Worm (Caenorhabditis elegans): ENCODE measurements around the gene phat-6.

phat-6 gene

ce11 chrX:15221865-15222551, 27.8 kb upstream of the phat-6 start:
- no peak for TF ChIP-seq klf-2 (GFP tag; conservative IDR thresholded peaks at IDR 0.05)
- no peak for TF ChIP-seq ztf-23 (GFP tag; IDR thresholded peaks at IDR 0.05)
- no peak for TF ChIP-seq med-1 (GFP tag; optimal IDR thresholded peaks at IDR 0.05; ENCODE audit: insufficient read depth)
- TF ChIP-seq tab-1 (GFP tag; IDR thresholded peaks at IDR 0.05): no peak
- TF ChIP-seq T22C8.4 (GFP tag; IDR thresholded peaks at IDR 0.05): no peak
- TF ChIP-seq flt-1 (GFP tag; IDR thresholded peaks at IDR 0.05): no peak
- no peak for TF ChIP-seq cog-1 (tag; optimal IDR thresholded peaks at IDR 0.05)
- TF ChIP-seq ztf-29 (GFP tag; IDR thresholded peaks at IDR 0.05): no peak
- no peak for TF ChIP-seq ref-1 (GFP tag; conservative IDR thresholded peaks at IDR 0.05)

DNA sequence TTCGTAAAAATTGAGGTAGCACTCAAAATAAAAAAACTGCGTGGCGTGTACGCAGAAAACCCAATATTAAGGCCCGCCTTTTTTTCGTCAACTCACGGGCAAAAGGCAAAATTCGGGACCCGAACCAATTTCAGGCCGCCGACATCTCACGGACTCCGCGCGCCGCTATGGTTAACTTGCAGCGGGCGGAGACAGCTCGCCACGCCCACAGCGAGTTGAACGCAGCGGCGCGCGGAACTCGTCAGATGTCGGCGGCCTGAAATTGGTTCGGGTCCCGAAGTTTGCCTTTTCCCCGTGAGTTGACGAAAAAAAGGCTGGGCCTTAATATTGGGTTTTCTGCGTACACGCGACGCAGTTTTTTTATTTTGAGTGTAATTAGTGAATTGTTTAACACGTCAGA, 26.9 kb upstream of the phat-6 start:
- TF ChIP-seq ztf-23 (GFP tag; IDR thresholded peaks at IDR 0.05): no peak
- no peak for TF ChIP-seq cog-1 (tag; optimal IDR thresholded peaks at IDR 0.05)
- no peak for TF ChIP-seq flt-1 (GFP tag; IDR thresholded peaks at IDR 0.05)
- TF ChIP-seq T22C8.4 (GFP tag; IDR thresholded peaks at IDR 0.05): no peak
- no peak for TF ChIP-seq klf-2 (GFP tag; conservative IDR thresholded peaks at IDR 0.05)
- no peak for TF ChIP-seq med-1 (GFP tag; optimal IDR thresholded peaks at IDR 0.05; ENCODE audit: insufficient read depth)
- TF ChIP-seq ztf-29 (GFP tag; IDR thresholded peaks at IDR 0.05): no peak
- TF ChIP-seq tab-1 (GFP tag; IDR thresholded peaks at IDR 0.05): no peak
- no peak for TF ChIP-seq ref-1 (GFP tag; conservative IDR thresholded peaks at IDR 0.05)

- TF ChIP-seq klf-2 (GFP tag; conservative IDR thresholded peaks at IDR 0.05): no peak
- TF ChIP-seq cog-1 (tag; optimal IDR thresholded peaks at IDR 0.05): no peak
- TF ChIP-seq T22C8.4 (GFP tag; IDR thresholded peaks at IDR 0.05): no peak
- no peak for TF ChIP-seq tab-1 (GFP tag; IDR thresholded peaks at IDR 0.05)
- no peak for TF ChIP-seq ztf-23 (GFP tag; IDR thresholded peaks at IDR 0.05)
- TF ChIP-seq med-1 (GFP tag; optimal IDR thresholded peaks at IDR 0.05; ENCODE audit: insufficient read depth): no peak
- no peak for TF ChIP-seq flt-1 (GFP tag; IDR thresholded peaks at IDR 0.05)
- no peak for TF ChIP-seq ztf-29 (GFP tag; IDR thresholded peaks at IDR 0.05)
- TF ChIP-seq ref-1 (GFP tag; conservative IDR thresholded peaks at IDR 0.05): no peak
These were observed 21.1 kb upstream of the phat-6 start for ce11 chrX:15215272-15215671.

- TF ChIP-seq ztf-23 (GFP tag; IDR thresholded peaks at IDR 0.05) (no peak), tab-1 (GFP tag; IDR thresholded peaks at IDR 0.05) (no peak), klf-2 (GFP tag; conservative IDR thresholded peaks at IDR 0.05) (no peak), T22C8.4 (GFP tag; IDR thresholded peaks at IDR 0.05) (no peak), med-1 (GFP tag; optimal IDR thresholded peaks at IDR 0.05; ENCODE audit: insufficient read depth) (no peak), ztf-29 (GFP tag; IDR thresholded peaks at IDR 0.05) (no peak), flt-1 (GFP tag; IDR thresholded peaks at IDR 0.05) (no peak), ref-1 (GFP tag; conservative IDR thresholded peaks at IDR 0.05) (no peak), cog-1 (tag; optimal IDR thresholded peaks at IDR 0.05) (no peak)
These were observed 19.1 kb upstream of the phat-6 start, which contains the start of the genes H03A11.13 and famk-1 for ce11 chrX:15213182-15213829. TSS of gene H03A11.13 (minus strand) at chrX:15213232. TSS of gene famk-1 (minus strand) at chrX:15213259.

DNA sequence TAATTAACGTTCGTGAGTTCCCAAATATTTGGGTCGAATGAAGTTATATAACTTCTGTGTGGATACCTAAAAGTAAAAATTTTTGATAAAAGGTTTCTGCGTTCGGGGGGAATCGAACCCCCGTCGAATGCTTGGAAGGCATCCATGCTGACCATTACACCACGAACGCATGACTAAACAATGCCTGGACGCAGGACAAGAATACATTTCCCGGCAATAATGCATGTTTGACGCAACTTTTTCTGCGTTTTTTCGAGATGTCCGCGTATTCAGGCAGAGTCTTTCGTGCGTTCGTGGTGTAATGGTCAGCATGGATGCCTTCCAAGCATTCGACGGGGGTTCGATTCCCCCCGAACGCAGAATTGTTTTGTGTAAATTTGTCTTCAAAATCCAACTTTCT, 6.5 kb upstream of the phat-6 start:
- TF ChIP-seq ztf-23 (GFP tag; IDR thresholded peaks at IDR 0.05) (0 out of 2 replicates have a peak, but pooled peaks have one; percentile 49), klf-2 (GFP tag; conservative IDR thresholded peaks at IDR 0.05) (no peak), ref-1 (GFP tag; conservative IDR thresholded peaks at IDR 0.05) (0 out of 2 replicates have a peak, but pooled peaks have one; percentile 13), T22C8.4 (GFP tag; IDR thresholded peaks at IDR 0.05) (peak; percentile 28; the same call in 1 of the 2 replicates), flt-1 (GFP tag; IDR thresholded peaks at IDR 0.05) (peak; percentile 79), tab-1 (GFP tag; IDR thresholded peaks at IDR 0.05) (no peak; the same call in none of the 2 replicates)

- TF ChIP-seq ztf-29 (GFP tag; IDR thresholded peaks at IDR 0.05) (no peak), T22C8.4 (GFP tag; IDR thresholded peaks at IDR 0.05) (no peak), klf-2 (GFP tag; conservative IDR thresholded peaks at IDR 0.05) (no peak), flt-1 (GFP tag; IDR thresholded peaks at IDR 0.05) (no peak), ztf-23 (GFP tag; IDR thresholded peaks at IDR 0.05) (no peak)
These were observed 6.0 kb upstream of the phat-6 start for ce11 chrX:15200146-15200545.

- TF ChIP-seq tab-1 (GFP tag; IDR thresholded peaks at IDR 0.05) (no peak), med-1 (GFP tag; optimal IDR thresholded peaks at IDR 0.05; ENCODE audit: insufficient read depth) (no peak), T22C8.4 (GFP tag; IDR thresholded peaks at IDR 0.05) (no peak), ztf-29 (GFP tag; IDR thresholded peaks at IDR 0.05) (no peak), ztf-23 (GFP tag; IDR thresholded peaks at IDR 0.05) (no peak), klf-2 (GFP tag; conservative IDR thresholded peaks at IDR 0.05) (no peak), flt-1 (GFP tag; IDR thresholded peaks at IDR 0.05) (no peak), ref-1 (GFP tag; conservative IDR thresholded peaks at IDR 0.05) (no peak)
These were observed 4.9 kb upstream of the phat-6 start, which contains the start of gene snt-7 for ce11 chrX:15199052-15199451. TSS of gene snt-7 (minus strand) at chrX:15199152.

- TF ChIP-seq T22C8.4 (GFP tag; IDR thresholded peaks at IDR 0.05) (no peak), ztf-23 (GFP tag; IDR thresholded peaks at IDR 0.05) (no peak), ztf-29 (GFP tag; IDR thresholded peaks at IDR 0.05) (no peak), klf-2 (GFP tag; conservative IDR thresholded peaks at IDR 0.05) (no peak), med-1 (GFP tag; optimal IDR thresholded peaks at IDR 0.05; ENCODE audit: insufficient read depth) (no peak), flt-1 (GFP tag; IDR thresholded peaks at IDR 0.05) (no peak), tab-1 (GFP tag; IDR thresholded peaks at IDR 0.05) (no peak), cog-1 (tag; optimal IDR thresholded peaks at IDR 0.05) (no peak), ref-1 (GFP tag; conservative IDR thresholded peaks at IDR 0.05) (no peak)
These were observed 2.8 kb downstream of the phat-6 start for ce11 chrX:15191370-15191769.

DNA sequence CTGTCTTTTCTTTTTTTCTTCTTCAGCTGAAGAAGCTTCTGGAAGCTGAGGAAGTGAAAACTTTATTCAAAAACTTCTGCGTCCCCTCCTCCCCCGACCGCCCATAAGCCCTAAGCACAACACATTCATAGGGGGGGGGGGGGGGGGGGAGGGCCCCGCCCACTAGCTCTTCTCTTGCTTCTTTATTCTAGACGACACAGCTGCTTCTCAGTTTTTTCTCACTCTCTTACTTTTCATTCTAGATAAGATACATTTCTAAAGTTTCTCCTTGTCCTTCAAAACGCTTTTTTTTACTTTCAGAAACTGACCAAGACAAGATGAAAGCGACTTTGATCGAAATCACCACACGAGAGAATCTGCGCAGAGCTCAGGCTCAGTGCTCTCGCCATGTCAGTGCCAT, 4.4 kb downstream of the phat-6 start, which contains the start of gene T10B10.4:
Gene T10B10.4 (plus strand): TSS at position 301 of the 400 bp plus-strand sequence.
- TF ChIP-seq T22C8.4 (GFP tag; IDR thresholded peaks at IDR 0.05) (no peak), flt-1 (GFP tag; IDR thresholded peaks at IDR 0.05) (no peak), ref-1 (GFP tag; conservative IDR thresholded peaks at IDR 0.05) (no peak), med-1 (GFP tag; optimal IDR thresholded peaks at IDR 0.05; ENCODE audit: insufficient read depth) (no peak)

All from whole organism, midembryonic.